Worm (Caenorhabditis elegans) whole organism, midembryonic: ENCODE results near the gene T28C6.11.

Experiments used
- T22C8.4 ChIP-seq: fragments of 200-800 bp; sonication (Bioruptor generic); IDR thresholded peaks from 2 replicates; pipeline ENCODE4 v1.3.6; 2022; ENCODE audit warnings: missing genetic modification characterization, missing compliant biosample characterization
- cog-1 ChIP-seq: sonication (generic microtip); optimal IDR thresholded peaks from 2 replicates; lab custom pipeline; 2016; ENCODE audit warnings: missing genetic modification characterization, missing compliant biosample characterization
- flt-1 ChIP-seq: fragments of 200-800 bp; sonication (Bioruptor generic); IDR thresholded peaks from 2 replicates; pipeline ENCODE4 v1.3.6; 2022; ENCODE audit warnings: missing genetic modification characterization, missing compliant biosample characterization
- klf-2 ChIP-seq: fragments of 200-800 bp; sonication (Bioruptor generic); conservative IDR thresholded peaks from 2 replicates; pipeline ENCODE4 v1.3.6; 2022; ENCODE audit warnings: missing genetic modification reagents, missing genetic modification characterization, missing compliant biosample characterization
- med-1 ChIP-seq: sonication (generic microtip); optimal IDR thresholded peaks from 2 replicates; lab custom pipeline; 2017; ENCODE audit warnings: missing genetic modification characterization, mild to moderate bottlenecking, missing compliant biosample characterization, antibody characterized with exemption, missing genetic modification reagents; ENCODE audit not compliant: insufficient read depth
- ref-1 ChIP-seq: fragments of 200-800 bp; sonication (Bioruptor generic); conservative IDR thresholded peaks from 2 replicates; pipeline ENCODE4 v1.3.6; 2022; ENCODE audit warnings: missing genetic modification reagents, missing genetic modification characterization, missing compliant biosample characterization
- tab-1 ChIP-seq: fragments of 200-800 bp; sonication (Bioruptor generic); IDR thresholded peaks from 2 replicates; pipeline ENCODE4 v1.3.6; 2022; ENCODE audit warnings: missing genetic modification characterization, missing compliant biosample characterization
- ztf-23 ChIP-seq: fragments of 200-800 bp; sonication (Bioruptor generic); IDR thresholded peaks from 2 replicates; pipeline ENCODE4 v1.3.6; 2022; ENCODE audit warnings: missing genetic modification reagents, missing genetic modification characterization, missing compliant biosample characterization
- ztf-29 ChIP-seq: fragments of 200-800 bp; sonication (Bioruptor generic); IDR thresholded peaks from 2 replicates; pipeline ENCODE4 v1.3.6; 2022; ENCODE audit warnings: missing genetic modification reagents, missing genetic modification characterization, missing compliant biosample characterization

T28C6.11 gene

DNA sequence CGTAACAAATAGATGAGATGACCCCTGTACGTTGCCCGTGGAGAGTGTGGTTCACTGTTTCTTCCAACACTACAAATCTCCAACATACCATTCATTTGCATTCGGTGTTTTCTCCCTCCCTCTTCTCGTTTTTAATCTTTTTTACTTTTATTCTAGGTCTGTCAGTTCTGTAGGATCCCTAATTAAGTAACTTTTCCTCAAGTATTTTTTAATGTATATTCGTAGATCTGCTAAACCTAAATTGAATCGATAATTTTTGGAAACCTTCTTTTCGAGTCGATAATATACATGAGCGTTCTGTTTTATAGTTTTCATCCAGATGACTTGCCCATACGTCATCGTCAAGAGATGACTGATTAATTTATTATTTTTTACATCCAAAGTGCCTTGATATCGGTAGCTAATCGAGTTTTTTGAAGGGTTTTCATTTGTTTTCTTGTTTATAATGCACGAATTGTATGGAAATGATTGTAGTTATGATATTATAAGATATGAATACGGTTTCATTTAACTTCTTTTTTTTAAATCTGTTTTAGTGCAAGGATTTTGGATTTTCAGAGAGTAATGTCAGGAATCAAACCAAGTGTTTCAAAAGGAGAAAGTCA is at the start of gene T28C6.11, which contains the start of gene T11B7.1:
Gene T28C6.11 (minus strand): TSS at position 101 of the 605 bp plus-strand sequence.
Gene T11B7.1 (plus strand): TSS at position 555 of the 605 bp plus-strand sequence.
- no peak for TF ChIP-seq T22C8.4 (GFP tag; lab: Robert Waterston, UW)
- TF ChIP-seq ztf-29 (GFP tag; lab: Robert Waterston, UW): no peak
- no peak for TF ChIP-seq ref-1 (GFP tag; lab: Robert Waterston, UW)
- no peak for TF ChIP-seq ztf-23 (GFP tag; lab: Robert Waterston, UW)
- TF ChIP-seq klf-2 (GFP tag; lab: Robert Waterston, UW): no peak
- no peak for TF ChIP-seq cog-1
- TF ChIP-seq med-1 (GFP tag; lab: Kevin White, UChicago): no peak
- TF ChIP-seq flt-1 (GFP tag; lab: Robert Waterston, UW): no peak
- TF ChIP-seq tab-1 (GFP tag; lab: Robert Waterston, UW): no peak

DNA sequence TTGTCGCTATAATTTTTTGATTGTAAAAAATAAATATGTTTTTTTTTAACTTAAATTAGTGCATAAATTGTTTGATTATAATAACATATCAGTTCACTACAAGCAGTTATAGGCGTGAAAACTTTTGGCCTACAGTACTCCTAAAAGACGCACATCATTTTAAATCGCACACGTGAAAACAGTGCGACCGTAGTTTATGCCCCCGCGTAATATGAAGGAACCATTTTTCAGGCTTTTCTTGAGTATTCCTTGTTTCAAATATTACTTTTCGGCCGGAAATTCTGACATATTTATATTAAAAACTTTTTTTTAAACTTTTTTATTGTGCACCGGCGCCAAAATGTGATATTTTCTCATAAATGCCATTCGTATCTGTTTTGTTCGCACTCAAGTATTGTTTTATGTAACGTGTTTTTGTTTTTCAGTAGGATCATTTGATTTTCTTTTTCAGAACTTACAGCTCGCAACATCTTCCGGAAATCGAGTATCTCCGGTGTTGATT is 48.5 kb upstream of the T28C6.11 start, which contains the start of gene oma-1:
Gene oma-1 (plus strand): TSS at position 452 of the 502 bp plus-strand sequence.
- TF ChIP-seq T22C8.4 (GFP tag; lab: Robert Waterston, UW) (no peak), med-1 (GFP tag; lab: Kevin White, UChicago) (no peak), ztf-23 (GFP tag; lab: Robert Waterston, UW) (no peak), tab-1 (GFP tag; lab: Robert Waterston, UW) (no peak), klf-2 (GFP tag; lab: Robert Waterston, UW) (no peak), ztf-29 (GFP tag; lab: Robert Waterston, UW) (no peak), ref-1 (GFP tag; lab: Robert Waterston, UW) (no peak), flt-1 (GFP tag; lab: Robert Waterston, UW) (no peak), cog-1 (no peak)

DNA sequence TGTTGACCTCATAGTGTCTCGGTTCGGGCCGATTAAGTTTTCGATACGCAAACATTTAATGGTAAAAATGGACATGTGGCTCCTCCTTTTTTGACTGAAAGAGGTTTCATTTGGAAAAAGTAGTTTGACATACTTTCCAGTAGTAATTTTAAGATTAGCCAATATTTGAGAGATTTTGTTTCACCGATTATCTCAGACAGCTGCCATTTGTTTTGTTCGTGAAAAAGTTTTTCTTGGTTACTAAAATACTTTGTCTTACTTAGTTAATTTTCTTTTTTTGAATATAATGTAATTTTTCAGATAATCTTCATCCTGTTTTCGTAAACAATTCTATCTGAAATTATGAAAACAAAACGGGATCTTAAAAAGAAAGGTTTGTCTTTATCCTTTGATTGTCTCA is 46.2 kb upstream of the T28C6.11 start, which contains the start of gene C09G9.5:
Gene C09G9.5 (plus strand): TSS at position 301 of the 400 bp plus-strand sequence.
- no peak for TF ChIP-seq ztf-23 (GFP tag; lab: Robert Waterston, UW)
- no peak for TF ChIP-seq med-1 (GFP tag; lab: Kevin White, UChicago)
- no peak for TF ChIP-seq cog-1
- no peak for TF ChIP-seq ztf-29 (GFP tag; lab: Robert Waterston, UW)
- no peak for TF ChIP-seq klf-2 (GFP tag; lab: Robert Waterston, UW)
- TF ChIP-seq tab-1 (GFP tag; lab: Robert Waterston, UW): no peak
- TF ChIP-seq flt-1 (GFP tag; lab: Robert Waterston, UW): no peak
- TF ChIP-seq ref-1 (GFP tag; lab: Robert Waterston, UW): no peak
- TF ChIP-seq T22C8.4 (GFP tag; lab: Robert Waterston, UW): no peak

DNA sequence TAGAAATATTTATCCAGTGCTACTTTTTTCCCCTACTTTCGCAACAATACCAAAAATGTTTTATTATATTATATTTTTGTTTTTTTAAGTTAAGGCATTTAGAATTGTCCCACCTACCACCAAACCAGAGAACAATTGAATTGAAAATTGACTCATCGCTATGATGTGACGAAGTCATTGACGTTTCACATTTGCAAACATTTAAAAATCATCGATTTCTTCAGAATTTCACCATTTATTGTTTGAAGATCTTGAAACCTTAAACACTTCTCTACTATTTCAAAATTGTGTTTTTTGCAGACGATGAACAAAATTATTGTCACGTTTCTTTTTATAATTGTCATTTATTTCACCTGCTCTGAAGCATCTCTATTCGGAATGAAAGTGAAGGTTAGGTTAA is 41.1 kb upstream of the T28C6.11 start, which contains the start of gene C09G9.8:
Gene C09G9.8 (plus strand): TSS at position 301 of the 400 bp plus-strand sequence.
- no peak for TF ChIP-seq flt-1 (GFP tag; lab: Robert Waterston, UW)
- TF ChIP-seq klf-2 (GFP tag; lab: Robert Waterston, UW): no peak
- no peak for TF ChIP-seq med-1 (GFP tag; lab: Kevin White, UChicago)
- no peak for TF ChIP-seq cog-1

DNA sequence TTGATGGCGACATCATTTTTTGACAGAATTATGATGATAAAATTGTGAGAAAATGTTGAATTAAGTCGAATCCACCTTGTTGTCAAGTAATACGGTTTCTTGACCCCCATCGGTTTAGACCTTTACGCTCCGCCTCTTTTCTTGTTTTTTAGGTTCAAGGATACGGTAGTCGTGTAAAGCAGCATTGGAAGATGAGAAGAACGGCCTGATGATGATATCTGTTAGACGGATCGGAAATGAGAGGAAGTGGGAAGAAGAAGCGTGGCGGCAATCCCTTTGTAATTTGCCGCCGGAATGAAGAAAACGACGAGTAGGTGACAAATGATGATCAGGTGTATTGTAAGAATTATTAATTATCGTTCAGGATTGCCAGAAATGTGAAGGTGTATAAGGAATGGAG is 39.7 kb upstream of the T28C6.11 start, which contains the start of gene npax-4:
Gene npax-4 (minus strand): TSS at position 101 of the 400 bp plus-strand sequence.
- TF ChIP-seq ztf-23 (GFP tag; lab: Robert Waterston, UW): no peak
- no peak for TF ChIP-seq T22C8.4 (GFP tag; lab: Robert Waterston, UW)
- TF ChIP-seq klf-2 (GFP tag; lab: Robert Waterston, UW): no peak
- no peak for TF ChIP-seq flt-1 (GFP tag; lab: Robert Waterston, UW)
- TF ChIP-seq ztf-29 (GFP tag; lab: Robert Waterston, UW): no peak
- no peak for TF ChIP-seq cog-1
- TF ChIP-seq med-1 (GFP tag; lab: Kevin White, UChicago): no peak
- TF ChIP-seq tab-1 (GFP tag; lab: Robert Waterston, UW): no peak
- no peak for TF ChIP-seq ref-1 (GFP tag; lab: Robert Waterston, UW)

DNA sequence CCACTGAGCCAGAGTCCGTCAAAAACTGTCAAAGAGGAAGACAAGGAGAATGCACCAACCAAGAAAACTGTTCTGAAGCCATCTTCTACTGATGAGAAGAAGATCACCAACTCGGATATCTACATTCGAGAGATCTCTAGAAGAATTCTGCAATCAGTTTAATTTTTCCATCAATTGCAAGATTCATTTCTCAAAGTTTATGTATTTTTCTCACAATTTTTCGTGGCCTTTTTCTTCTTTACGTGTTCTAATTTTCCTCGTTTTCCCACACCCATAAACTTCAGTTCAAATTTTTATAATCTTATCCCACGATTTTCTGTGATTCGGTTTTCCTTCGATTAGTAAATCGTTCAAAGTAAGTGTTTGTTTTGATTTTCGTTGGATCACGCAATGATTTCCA is 33.8 kb upstream of the T28C6.11 start, which contains the start of gene hdl-2:
Gene hdl-2 (plus strand): TSS at position 301 of the 400 bp plus-strand sequence.
- TF ChIP-seq ztf-23 (GFP tag; lab: Robert Waterston, UW) (no peak), ref-1 (GFP tag; lab: Robert Waterston, UW) (no peak)

DNA sequence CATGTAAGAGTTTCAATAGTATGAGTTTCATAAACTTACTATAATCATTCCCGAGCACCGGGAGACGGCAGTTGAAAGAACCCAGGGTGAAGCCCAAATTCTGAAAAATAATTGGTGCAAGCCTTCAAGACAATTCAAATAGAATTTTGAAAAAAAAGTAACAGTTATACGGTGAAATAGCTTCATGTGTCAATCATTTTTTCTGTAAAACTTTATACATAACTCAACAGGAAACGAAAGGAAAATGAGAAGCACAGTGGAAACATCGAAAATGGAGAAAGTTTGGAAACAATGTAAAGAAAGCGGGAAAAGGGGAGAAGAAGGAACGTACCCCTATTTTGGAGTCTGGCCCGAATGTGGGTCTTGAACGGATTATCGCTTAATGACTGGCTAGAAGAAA is 32.9 kb upstream of the T28C6.11 start, which contains the start of gene C09G9.3:
Gene C09G9.3 (minus strand): TSS at position 101 of the 400 bp plus-strand sequence.
- no peak for TF ChIP-seq ref-1 (GFP tag; lab: Robert Waterston, UW)
- no peak for TF ChIP-seq ztf-29 (GFP tag; lab: Robert Waterston, UW)
- no peak for TF ChIP-seq klf-2 (GFP tag; lab: Robert Waterston, UW)
- TF ChIP-seq ztf-23 (GFP tag; lab: Robert Waterston, UW): no peak
- TF ChIP-seq tab-1 (GFP tag; lab: Robert Waterston, UW): no peak
- no peak for TF ChIP-seq flt-1 (GFP tag; lab: Robert Waterston, UW)
- no peak for TF ChIP-seq cog-1
- no peak for TF ChIP-seq med-1 (GFP tag; lab: Kevin White, UChicago)
- TF ChIP-seq T22C8.4 (GFP tag; lab: Robert Waterston, UW): no peak

DNA sequence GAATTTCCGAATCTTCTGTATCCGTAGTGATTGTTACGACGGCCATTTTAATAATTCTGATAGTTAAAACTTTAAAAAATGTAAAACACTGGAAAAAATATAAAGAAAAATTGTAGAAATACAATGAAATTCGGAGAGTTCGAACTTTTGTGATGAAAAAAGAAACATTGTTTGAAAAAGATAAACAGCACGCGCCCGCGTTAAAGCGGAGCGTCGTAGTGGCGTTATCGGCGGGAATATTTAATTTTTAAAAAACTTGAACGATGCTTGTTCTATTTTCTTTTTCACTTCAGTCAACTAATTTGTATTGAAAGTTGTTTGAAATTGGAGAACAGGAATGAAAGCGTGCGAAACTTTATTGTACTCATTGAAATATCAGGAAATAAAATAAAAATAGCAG is 29.6 kb upstream of the T28C6.11 start, which contains the start of gene npp-23:
Gene npp-23 (minus strand): TSS at position 56 of the 400 bp plus-strand sequence.
- TF ChIP-seq ztf-29 (GFP tag; lab: Robert Waterston, UW) (no peak), flt-1 (GFP tag; lab: Robert Waterston, UW) (no peak)

DNA sequence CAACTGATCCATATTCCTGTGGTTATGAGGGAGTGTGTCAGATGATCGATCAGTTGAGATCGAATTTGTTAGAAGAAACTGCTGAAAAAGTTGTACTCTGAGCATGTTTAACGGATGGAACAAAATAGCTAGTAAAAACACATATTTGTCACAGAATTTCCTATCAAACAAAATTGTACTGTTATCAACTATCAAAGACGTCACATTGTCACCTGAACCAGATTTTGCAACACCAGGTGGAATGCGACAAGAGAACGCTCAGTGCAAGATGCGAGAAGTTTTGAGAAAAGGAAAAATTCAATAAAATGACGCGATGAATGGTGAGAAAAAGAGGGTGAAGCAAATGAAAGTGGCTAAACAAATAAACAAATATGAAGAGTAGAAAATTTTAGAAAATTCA is 27.5 kb upstream of the T28C6.11 start:
- TF ChIP-seq ztf-29 (GFP tag; lab: Robert Waterston, UW) (no peak), T22C8.4 (GFP tag; lab: Robert Waterston, UW) (no peak), med-1 (GFP tag; lab: Kevin White, UChicago) (no peak), tab-1 (GFP tag; lab: Robert Waterston, UW) (no peak), ref-1 (GFP tag; lab: Robert Waterston, UW) (no peak), cog-1 (no peak), klf-2 (GFP tag; lab: Robert Waterston, UW) (no peak), ztf-23 (GFP tag; lab: Robert Waterston, UW) (no peak), flt-1 (GFP tag; lab: Robert Waterston, UW) (no peak)
